Fruit fly (Drosophila melanogaster) whole organism, prepupa: ENCODE data around the gene CG1024.

ENCODE experiments used
- CG10631 ChIP-seq: fragments of 200-800 bp; sonication (Bioruptor generic); optimal IDR thresholded peaks from 2 replicates; lab custom pipeline; 2016; ENCODE audit warnings: missing biosample characterization, missing genetic modification characterization
- CG10669 ChIP-seq: fragments of 200-800 bp; sonication (Bioruptor generic); optimal IDR thresholded peaks from 3 replicates; lab custom pipeline; 2018; ENCODE audit warnings: missing biosample characterization, mild to moderate bottlenecking, missing genetic modification characterization, moderate library complexity
- CG11294 ChIP-seq: fragments of 200-800 bp; sonication (Bioruptor generic); IDR thresholded peaks from 2 replicates; pipeline ENCODE4 v1.3.6; 2022; ENCODE audit warnings: missing biosample characterization, missing genetic modification characterization
- CG11762 ChIP-seq: fragments of 200-800 bp; sonication (Bioruptor generic); optimal IDR thresholded peaks from 3 replicates; lab custom pipeline; 2016; ENCODE audit warnings: missing biosample characterization, missing genetic modification characterization; ENCODE audit not compliant: insufficient read depth
- CG11902 ChIP-seq: fragments of 200-800 bp; sonication (Bioruptor generic); optimal IDR thresholded peaks from 3 replicates; lab custom pipeline; 2016; ENCODE audit warnings: missing biosample characterization, missing genetic modification characterization
- CG1621 ChIP-seq: fragments of 200-800 bp; sonication (Bioruptor generic); optimal IDR thresholded peaks from 3 replicates; lab custom pipeline; 2018; ENCODE audit warnings: missing biosample characterization, mild to moderate bottlenecking, missing genetic modification characterization
- CG3032 ChIP-seq: fragments of 200-800 bp; optimal IDR thresholded peaks from 2 replicates; lab custom pipeline; 2019; ENCODE audit warnings: missing biosample characterization, mild to moderate bottlenecking, missing genetic modification characterization, moderate library complexity
- CG31627 ChIP-seq: fragments of 200-800 bp; sonication (Bioruptor generic); optimal IDR thresholded peaks from 3 replicates; lab custom pipeline; 2016; ENCODE audit warnings: missing biosample characterization, missing genetic modification characterization
- CG32006 ChIP-seq: fragments of 200-800 bp; sonication (Bioruptor generic); optimal IDR thresholded peaks from 3 replicates; lab custom pipeline; 2017; ENCODE audit warnings: missing biosample characterization, mild to moderate bottlenecking, missing genetic modification characterization
- CG34406 ChIP-seq: fragments of 200-800 bp; sonication (Bioruptor generic); optimal IDR thresholded peaks from 3 replicates; lab custom pipeline; 2016; ENCODE audit warnings: missing biosample characterization, missing genetic modification characterization
- CG3919 ChIP-seq: fragments of 200-800 bp; sonication (Bioruptor generic); optimal IDR thresholded peaks from 3 replicates; lab custom pipeline; 2016; ENCODE audit warnings: missing biosample characterization, missing genetic modification characterization
- CG4318 ChIP-seq: fragments of 200-800 bp; sonication (Bioruptor generic); optimal IDR thresholded peaks from 3 replicates; lab custom pipeline; 2017; ENCODE audit warnings: missing biosample characterization, mild to moderate bottlenecking, missing genetic modification characterization
- CG6792 ChIP-seq: fragments of 200-800 bp; sonication (Bioruptor generic); optimal IDR thresholded peaks from 3 replicates; lab custom pipeline; 2016; ENCODE audit warnings: missing biosample characterization, missing genetic modification characterization
- CG6808 ChIP-seq: fragments of 200-800 bp; sonication (Bioruptor generic); optimal IDR thresholded peaks from 3 replicates; lab custom pipeline; 2017; ENCODE audit warnings: missing biosample characterization, missing genetic modification characterization, mild to moderate bottlenecking, moderate library complexity, missing genetic modification reagents
- CG7368 ChIP-seq: fragments of 200-800 bp; sonication (Bioruptor generic); optimal IDR thresholded peaks from 3 replicates; lab custom pipeline; 2016; ENCODE audit warnings: missing biosample characterization, missing genetic modification characterization
- CG8119 ChIP-seq: fragments of 200-800 bp; sonication (Bioruptor generic); IDR thresholded peaks from 3 replicates; pipeline ENCODE4 v1.3.6; 2022; ENCODE audit warnings: missing biosample characterization, missing genetic modification characterization
- CG9139 ChIP-seq: fragments of 200-800 bp; sonication (Bioruptor generic); optimal IDR thresholded peaks from 3 replicates; lab custom pipeline; 2017; ENCODE audit warnings: missing biosample characterization, mild to moderate bottlenecking, missing genetic modification characterization
- Eip78C ChIP-seq: fragments of 200-800 bp; sonication (Bioruptor generic); peaks from one replicate; lab custom pipeline; 2016; ENCODE audit warnings: missing biosample characterization, missing genetic modification characterization
- Eip93F ChIP-seq: fragments of 200-800 bp; sonication (Bioruptor generic); optimal IDR thresholded peaks from 2 replicates; lab custom pipeline; 2016; ENCODE audit warnings: missing biosample characterization, mild to moderate bottlenecking, missing genetic modification characterization
- Ets96B ChIP-seq: fragments of 200-800 bp; optimal IDR thresholded peaks from 2 replicates; lab custom pipeline; 2019; ENCODE audit warnings: missing biosample characterization, mild to moderate bottlenecking, missing genetic modification characterization, moderate library complexity
- Gug ChIP-seq: fragments of 200-800 bp; sonication (Bioruptor generic); IDR thresholded peaks from 2 replicates; pipeline ENCODE4 v1.3.6; 2022; ENCODE audit warnings: missing biosample characterization, missing genetic modification characterization
- Hr38 ChIP-seq: sonication (Bioruptor generic); optimal IDR thresholded peaks from 2 replicates; lab custom pipeline; 2016; ENCODE audit warnings: missing biosample characterization, missing genetic modification characterization
- Hr4 ChIP-seq: fragments of 200-800 bp; sonication (Bioruptor generic); optimal IDR thresholded peaks from 3 replicates; lab custom pipeline; 2016; ENCODE audit warnings: missing biosample characterization, missing genetic modification characterization
- Sox14 ChIP-seq: fragments of 200-800 bp; sonication (Bioruptor generic); optimal IDR thresholded peaks from 3 replicates; lab custom pipeline; 2016; ENCODE audit warnings: missing biosample characterization, missing genetic modification characterization
- Sox15 ChIP-seq: fragments of 200-800 bp; sonication (Bioruptor generic); optimal IDR thresholded peaks from 3 replicates; lab custom pipeline; 2016; ENCODE audit warnings: missing biosample characterization, missing genetic modification characterization
- achi ChIP-seq: fragments of 200-800 bp; sonication (Bioruptor generic); optimal IDR thresholded peaks from 3 replicates; lab custom pipeline; 2016; ENCODE audit warnings: missing biosample characterization, missing genetic modification characterization
- acj6 ChIP-seq: fragments of 200-800 bp; sonication (Bioruptor generic); optimal IDR thresholded peaks from 3 replicates; lab custom pipeline; 2016; ENCODE audit warnings: missing biosample characterization, missing genetic modification characterization
- cyc ChIP-seq: fragments of 200-800 bp; sonication (Bioruptor generic); optimal IDR thresholded peaks from 3 replicates; lab custom pipeline; 2016; ENCODE audit warnings: missing biosample characterization, missing genetic modification characterization
- dac ChIP-seq: fragments of 200-800 bp; sonication (Bioruptor generic); optimal IDR thresholded peaks from 2 replicates; lab custom pipeline; 2017; ENCODE audit warnings: missing biosample characterization, mild to moderate bottlenecking, missing genetic modification characterization
- dsx ChIP-seq: fragments of 200-800 bp; optimal IDR thresholded peaks from 3 replicates; lab custom pipeline; 2019; ENCODE audit warnings: missing biosample characterization, mild to moderate bottlenecking, missing genetic modification characterization, moderate library complexity; ENCODE audit not compliant: poor library complexity, severe bottlenecking
- eg ChIP-seq: fragments of 200-800 bp; sonication (Bioruptor generic); IDR thresholded peaks from 3 replicates; pipeline ENCODE4 v1.3.6; 2022; ENCODE audit warnings: missing biosample characterization, missing genetic modification characterization
- esn ChIP-seq: fragments of 200-800 bp; sonication (Bioruptor generic); optimal IDR thresholded peaks from 2 replicates; lab custom pipeline; 2016; ENCODE audit warnings: missing biosample characterization, mild to moderate bottlenecking, missing genetic modification characterization, moderate library complexity
- fd59A ChIP-seq: fragments of 200-800 bp; sonication (Bioruptor generic); optimal IDR thresholded peaks from 2 replicates; lab custom pipeline; 2017; ENCODE audit warnings: missing biosample characterization, mild to moderate bottlenecking, missing genetic modification characterization, missing genetic modification reagents
- fd85E ChIP-seq: fragments of 200-800 bp; sonication (Bioruptor generic); optimal IDR thresholded peaks from 3 replicates; lab custom pipeline; 2016; ENCODE audit warnings: missing biosample characterization, missing genetic modification characterization
- lz ChIP-seq: fragments of 200-800 bp; sonication (Bioruptor generic); optimal IDR thresholded peaks from 3 replicates; lab custom pipeline; 2016; ENCODE audit warnings: missing biosample characterization, missing genetic modification characterization
- pdm3 ChIP-seq: fragments of 200-800 bp; sonication (Bioruptor generic); optimal IDR thresholded peaks from 3 replicates; lab custom pipeline; 2016; ENCODE audit warnings: missing biosample characterization, missing genetic modification characterization
- salr ChIP-seq, 2 experiments: fragments of 200-800 bp; sonication (Bioruptor generic); optimal IDR thresholded peaks; 3 replicates each; lab custom pipeline; 2016 to 2018; ENCODE audit warnings: missing biosample characterization in 2 of 2, missing genetic modification characterization in 2 of 2, mild to moderate bottlenecking in 1 of 2
- spab ChIP-seq: fragments of 200-800 bp; sonication (Bioruptor generic); optimal IDR thresholded peaks from 2 replicates; lab custom pipeline; 2017; ENCODE audit warnings: missing biosample characterization, mild to moderate bottlenecking, missing genetic modification characterization, missing genetic modification reagents
- ss ChIP-seq, 2 experiments: fragments of 200-800 bp; sonication (Bioruptor generic); optimal IDR thresholded peaks; 2 replicates in 1 of 2; 3 replicates in 1 of 2; lab custom pipeline; 2017 to 2018; ENCODE audit warnings: mild to moderate bottlenecking in 2 of 2, missing biosample characterization in 2 of 2, missing genetic modification characterization in 2 of 2, moderate library complexity in 1 of 2
- svp ChIP-seq: fragments of 200-800 bp; sonication (Bioruptor generic); peaks from one replicate; lab custom pipeline; 2016; ENCODE audit warnings: missing biosample characterization, missing genetic modification characterization
- topi ChIP-seq: fragments of 200-800 bp; sonication (Bioruptor generic); optimal IDR thresholded peaks from 3 replicates; lab custom pipeline; 2016; ENCODE audit warnings: missing biosample characterization, missing genetic modification characterization
- vri ChIP-seq: fragments of 200-800 bp; sonication (Bioruptor generic); optimal IDR thresholded peaks from 3 replicates; lab custom pipeline; 2016; ENCODE audit warnings: missing biosample characterization, mild to moderate bottlenecking, missing genetic modification characterization

The CG1024 gene

dm6 chr3R:6348943-6349342, 31.2 kb downstream of the CG1024 start, which contains the start of gene Hr83:
TSS of gene Hr83 (plus strand) at chr3R:6349243.
- no peak for TF ChIP-seq CG6792 (GFP tag; lab: Kevin White, UChicago)
- no peak for TF ChIP-seq fd85E
- TF ChIP-seq Sox15 (GFP tag; lab: Kevin White, UChicago), result no peak
- TF ChIP-seq Eip93F (GFP tag; lab: Kevin White, UChicago), result no peak
- TF ChIP-seq Hr4, result no peak
- no peak for TF ChIP-seq lz (GFP tag; lab: Kevin White, UChicago)
- no peak for TF ChIP-seq Sox14 (GFP tag; lab: Kevin White, UChicago)
- TF ChIP-seq CG4318 (GFP tag; lab: Kevin White, UChicago), result no peak
- no peak for TF ChIP-seq spab (GFP tag; lab: Kevin White, UChicago)

DNA sequence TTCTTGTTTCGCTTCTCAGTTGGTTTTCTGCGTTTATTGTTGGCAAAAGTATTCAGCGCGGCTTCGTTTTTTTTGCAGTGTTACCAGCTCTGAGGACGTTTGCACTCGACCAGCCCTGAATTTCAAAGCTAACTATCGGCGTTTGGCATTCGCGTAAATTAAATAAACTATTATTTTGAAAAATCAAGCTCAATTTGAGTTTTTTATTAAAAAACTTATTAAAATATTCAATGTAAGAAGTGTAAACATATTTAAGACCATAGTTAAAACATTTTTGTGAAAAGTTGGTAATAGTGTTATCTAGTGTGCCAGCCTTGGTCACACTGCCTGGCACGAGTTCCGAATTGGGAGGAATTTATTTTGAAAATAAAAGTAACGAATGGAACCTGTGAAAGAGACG, 34.3 kb downstream of the CG1024 start, which contains the start of the genes SmD2 and CG18048:
TSS of gene SmD2 (minus strand) at position 98 of the 400 bp plus-strand sequence.
TSS of gene CG18048 (plus strand) at position 298 of the 400 bp plus-strand sequence.
- no peak for TF ChIP-seq achi (GFP tag; lab: Kevin White, UChicago)
- no peak for TF ChIP-seq acj6 (GFP tag; lab: Kevin White, UChicago)
- TF ChIP-seq Gug (GFP tag; lab: Robert Waterston, UW), result no peak
- TF ChIP-seq CG6808 (GFP tag; lab: Kevin White, UChicago), result no peak
- no peak for TF ChIP-seq CG9139 (GFP tag; lab: Kevin White, UChicago)
- peak; percentile 8 for TF ChIP-seq cyc (GFP tag; lab: Kevin White, UChicago)
- peak; percentile 3 for TF ChIP-seq dsx (GFP tag; lab: Kevin White, UChicago)
- TF ChIP-seq Hr38 (GFP tag; lab: Kevin White, UChicago), result no peak
- no peak for TF ChIP-seq Ets96B (tag; lab: Kevin White, UChicago)
- TF ChIP-seq CG11294 (GFP tag; lab: Robert Waterston, UW), result no peak
- TF ChIP-seq dac (GFP tag; lab: Kevin White, UChicago), result no peak
- peak; percentile 48 for TF ChIP-seq Sox14 (GFP tag; lab: Kevin White, UChicago)
- peak; percentile 49 for TF ChIP-seq Eip78C (GFP tag; lab: Kevin White, UChicago)
- peak; percentile 12 for TF ChIP-seq CG3032 (tag; lab: Kevin White, UChicago)
- TF ChIP-seq CG31627 (GFP tag; lab: Kevin White, UChicago), result peak; percentile 3
- peak; percentile 3 for TF ChIP-seq esn (GFP tag; lab: Kevin White, UChicago)
- no peak for TF ChIP-seq CG34406 (GFP tag; lab: Kevin White, UChicago)

DNA sequence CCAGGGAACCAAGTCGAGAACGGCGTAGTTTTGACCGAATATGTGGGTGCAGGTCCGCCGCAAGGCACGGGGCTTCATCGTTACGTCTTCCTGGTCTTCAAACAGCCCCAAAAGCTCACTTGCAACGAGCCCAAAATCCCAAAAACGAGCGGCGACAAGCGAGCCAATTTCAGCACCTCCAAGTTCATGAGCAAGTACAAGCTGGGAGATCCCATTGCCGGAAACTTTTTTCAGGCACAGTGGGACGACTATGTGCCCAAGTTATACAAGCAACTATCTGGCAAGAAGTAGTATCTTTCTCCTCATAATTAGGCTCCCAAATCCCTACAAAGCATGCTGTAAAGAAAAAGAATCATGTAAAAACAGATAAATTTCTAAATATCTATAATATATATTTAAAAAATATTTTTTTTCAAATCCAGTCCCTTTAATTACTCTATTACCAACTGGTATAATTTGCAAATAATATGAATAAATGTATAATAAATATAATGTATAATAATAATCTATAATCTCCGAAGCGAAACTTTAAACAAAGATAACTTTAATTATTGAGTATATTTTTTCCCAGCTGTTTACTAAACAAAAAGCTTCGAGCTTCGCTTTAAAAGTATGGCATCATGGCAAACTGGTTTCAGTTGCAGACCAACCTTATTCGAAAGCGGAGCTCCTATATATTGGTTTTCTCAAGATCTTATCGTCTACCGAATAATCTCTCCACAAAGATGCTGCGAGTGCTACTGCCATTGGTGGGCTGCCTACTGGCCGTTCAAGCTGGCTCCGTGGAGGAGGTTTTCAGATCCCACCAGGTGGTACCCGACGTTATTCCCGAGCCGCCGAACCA, 36.5 kb downstream of the CG1024 start, which contains the start of gene CG17919:
TSS of gene CG17919 (plus strand) at position 634 of the 844 bp plus-strand sequence.
- TF ChIP-seq salr (GFP tag; optimal IDR thresholded peaks at IDR 0.05; lab: Kevin White, UChicago) (peak in 1 of 2 experiments; percentile 12), fd85E (no peak), CG3032 (tag; lab: Kevin White, UChicago) (peak; percentile 37), Eip93F (GFP tag; lab: Kevin White, UChicago) (no peak), CG31627 (GFP tag; lab: Kevin White, UChicago) (peak; percentile 13), CG11902 (GFP tag; lab: Kevin White, UChicago) (no peak), CG9139 (GFP tag; lab: Kevin White, UChicago) (no peak), pdm3 (GFP tag; lab: Kevin White, UChicago) (peak; percentile 24), Sox15 (GFP tag; lab: Kevin White, UChicago) (peak; percentile 15), cyc (GFP tag; lab: Kevin White, UChicago) (no peak), achi (GFP tag; lab: Kevin White, UChicago) (peak; percentile 41), vri (GFP tag; lab: Kevin White, UChicago) (no peak), esn (GFP tag; lab: Kevin White, UChicago) (peak; percentile 44), CG7368 (GFP tag; lab: Kevin White, UChicago) (peak; percentile 32), eg (GFP tag; lab: Robert Waterston, UW) (0 out of 3 replicates have a peak, but pooled peaks have one; percentile 14), Gug (GFP tag; lab: Robert Waterston, UW) (no peak), CG8119 (GFP tag; lab: Robert Waterston, UW) (peak; percentile 61), fd59A (GFP tag; lab: Kevin White, UChicago) (no peak), topi (GFP tag; lab: Kevin White, UChicago) (peak; percentile 35), CG10669 (GFP tag; lab: Kevin White, UChicago) (no peak), CG1621 (tag; lab: Kevin White, UChicago) (peak; percentile 99), CG10631 (GFP tag; lab: Kevin White, UChicago) (peak; percentile 39), dsx (GFP tag; lab: Kevin White, UChicago) (peak; percentile 13), svp (GFP tag; lab: Kevin White, UChicago) (no peak), Ets96B (tag; lab: Kevin White, UChicago) (peak; percentile 27), CG6792 (GFP tag; lab: Kevin White, UChicago) (peak; percentile 22), Hr4 (peak; percentile 19), ss (GFP tag; optimal IDR thresholded peaks at IDR 0.05; lab: Kevin White, UChicago) (no peak), CG32006 (GFP tag; lab: Kevin White, UChicago) (no peak), CG11762 (no peak), CG34406 (GFP tag; lab: Kevin White, UChicago) (peak; percentile 58), CG3919 (peak; percentile 57)
